Worm (Caenorhabditis elegans) whole organism, early embryonic: ENCODE data around the gene F13D12.5.

ENCODE experiments used
- B0310.2 ChIP-seq: sonication (generic microtip); optimal IDR thresholded peaks from 2 replicates; lab custom pipeline; 2016; ENCODE audit warnings: mild to moderate bottlenecking, missing genetic modification characterization, missing compliant biosample characterization
- ama-1 ChIP-seq: fragments of 150-350 bp; optimal IDR thresholded peaks from 2 replicates; lab custom pipeline; 2014
- ceh-13 ChIP-seq: fragments of 200-800 bp; sonication (Bioruptor generic); optimal IDR thresholded peaks from 2 replicates; lab custom pipeline; 2018; ENCODE audit warnings: mild to moderate bottlenecking, missing genetic modification characterization, missing compliant biosample characterization
- flt-1 ChIP-seq: fragments of 200-800 bp; sonication (Bioruptor generic); IDR thresholded peaks from 2 replicates; pipeline ENCODE4 v1.3.6; 2022; ENCODE audit warnings: missing genetic modification characterization, missing compliant biosample characterization
- hmbx-1 ChIP-seq: sonication (generic microtip); optimal IDR thresholded peaks from 2 replicates; lab custom pipeline; 2016; ENCODE audit warnings: mild to moderate bottlenecking, missing genetic modification characterization, missing compliant biosample characterization
- scrt-1 ChIP-seq: fragments of 200-800 bp; sonication (Bioruptor generic); IDR thresholded peaks from 2 replicates; pipeline ENCODE4 v1.3.6; 2022; ENCODE audit warnings: missing genetic modification characterization, missing compliant biosample characterization
- sea-1 ChIP-seq: fragments of 200-800 bp; sonication (Bioruptor generic); conservative IDR thresholded peaks from 2 replicates; pipeline ENCODE4 v1.3.6; 2022; ENCODE audit warnings: missing genetic modification characterization, missing compliant biosample characterization

- TF ChIP-seq ama-1: no peak
- TF ChIP-seq flt-1 (GFP tag; lab: Robert Waterston, UW): no peak
- no peak for TF ChIP-seq scrt-1 (GFP tag; lab: Robert Waterston, UW)
- TF ChIP-seq ceh-13 (GFP tag; lab: Kevin White, UChicago): no peak
- no peak for TF ChIP-seq hmbx-1 (tag; lab: Kevin White, UChicago)
- TF ChIP-seq B0310.2: no peak
- no peak for TF ChIP-seq sea-1 (GFP tag; lab: Robert Waterston, UW)
Measured at ce11 chrII:11747889-11748288, 21.3 kb downstream of the F13D12.5 start.
